Fruit fly (Drosophila melanogaster): ENCODE results near the gene Ank2.

Ank2 gene

dm6 chr3L:7630047-7630446 lies 88.1 kb downstream of the Ank2 start:
- TF ChIP-seq brk (GFP tag; optimal IDR thresholded peaks at IDR 0.05) (no peak), br (GFP tag; optimal IDR thresholded peaks at IDR 0.05) (no peak), dmrt93B (GFP tag; optimal IDR thresholded peaks at IDR 0.05) (no peak), Dfd (GFP tag; optimal IDR thresholded peaks at IDR 0.05) (no peak), Vsx2 (GFP tag; optimal IDR thresholded peaks at IDR 0.05; ENCODE audit: partially characterized antibody) (no peak), sage (GFP tag; optimal IDR thresholded peaks at IDR 0.05) (no peak), usp (GFP tag; optimal IDR thresholded peaks at IDR 0.05) (no peak), foxo (GFP tag; optimal IDR thresholded peaks at IDR 0.05) (no peak), N (GFP tag; optimal IDR thresholded peaks at IDR 0.05) (no peak), Dif (GFP tag; optimal IDR thresholded peaks at IDR 0.05; ENCODE audit: partially characterized antibody) (no peak), Abd-B (GFP tag; optimal IDR thresholded peaks at IDR 0.05) (no peak), sv (GFP tag; optimal IDR thresholded peaks at IDR 0.05) (no peak), Sp1 (GFP tag; optimal IDR thresholded peaks at IDR 0.05) (no peak), pan (optimal IDR thresholded peaks at IDR 0.05) (no peak), Hr83 (GFP tag; optimal IDR thresholded peaks at IDR 0.05; ENCODE audit: poor library complexity, severe bottlenecking) (no peak), rgr (GFP tag; optimal IDR thresholded peaks at IDR 0.05) (no peak), Jra (GFP tag; optimal IDR thresholded peaks at IDR 0.05) (no peak), Hr78 (GFP tag; optimal IDR thresholded peaks at IDR 0.05) (no peak), Hnf4 (GFP tag; optimal IDR thresholded peaks at IDR 0.05) (no peak)

- TF ChIP-seq Dfd (GFP tag; optimal IDR thresholded peaks at IDR 0.05) (peak; percentile 91), CG32264 (GFP tag; optimal IDR thresholded peaks at IDR 0.05) (no peak)
These were observed 93.6 kb downstream of the Ank2 start for dm6 chr3L:7624561-7624960.

- no peak for TF ChIP-seq dsf (GFP tag; optimal IDR thresholded peaks at IDR 0.05; ENCODE audit: borderline replicate concordance)
- TF ChIP-seq usp (GFP tag; optimal IDR thresholded peaks at IDR 0.05): no peak
- TF ChIP-seq CrebA (GFP tag; optimal IDR thresholded peaks at IDR 0.05; ENCODE audit: borderline replicate concordance): no peak
- no peak for TF ChIP-seq Vsx2 (GFP tag; optimal IDR thresholded peaks at IDR 0.05; ENCODE audit: partially characterized antibody)
- TF ChIP-seq Myc (optimal IDR thresholded peaks at IDR 0.05): no peak
- TF ChIP-seq lola (GFP tag; optimal IDR thresholded peaks at IDR 0.05): no peak
- TF ChIP-seq GATAd (GFP tag; optimal IDR thresholded peaks at IDR 0.05): no peak
- no peak for TF ChIP-seq dmrt93B (GFP tag; optimal IDR thresholded peaks at IDR 0.05)
- no peak for TF ChIP-seq N (GFP tag; optimal IDR thresholded peaks at IDR 0.05)
- no peak for TF ChIP-seq HLH106 (tag; optimal IDR thresholded peaks at IDR 0.05)
- TF ChIP-seq Jra (GFP tag; optimal IDR thresholded peaks at IDR 0.05): no peak
- no peak for TF ChIP-seq Hr83 (GFP tag; optimal IDR thresholded peaks at IDR 0.05; ENCODE audit: poor library complexity, severe bottlenecking)
- no peak for TF ChIP-seq foxo (GFP tag; optimal IDR thresholded peaks at IDR 0.05)
- no peak for TF ChIP-seq Rel (GFP tag; optimal IDR thresholded peaks at IDR 0.05)
- TF ChIP-seq Rel (tag; optimal IDR thresholded peaks at IDR 0.05): no peak
- no peak for TF ChIP-seq Sp1 (GFP tag; optimal IDR thresholded peaks at IDR 0.05)
- TF ChIP-seq br (GFP tag; optimal IDR thresholded peaks at IDR 0.05): no peak
- TF ChIP-seq psq (GFP tag; optimal IDR thresholded peaks at IDR 0.05): no peak
- no peak for TF ChIP-seq tai (GFP tag; optimal IDR thresholded peaks at IDR 0.05)
- no peak for TF ChIP-seq Hr78 (GFP tag; optimal IDR thresholded peaks at IDR 0.05)
These were observed 100.7 kb downstream of the Ank2 start for dm6 chr3L:7617436-7617979.

dm6 chr3L:7614226-7614625 lies 104.0 kb downstream of the Ank2 start:
- peak; percentile 86 for TF ChIP-seq OdsH (GFP tag; optimal IDR thresholded peaks at IDR 0.05)
- TF ChIP-seq Dfd (GFP tag; optimal IDR thresholded peaks at IDR 0.05): no peak
- TF ChIP-seq jim (GFP tag; optimal IDR thresholded peaks at IDR 0.05): no peak
- TF ChIP-seq Dif (GFP tag; optimal IDR thresholded peaks at IDR 0.05; ENCODE audit: partially characterized antibody): no peak
- peak; percentile 81 for TF ChIP-seq brk (GFP tag; optimal IDR thresholded peaks at IDR 0.05)
- no peak for TF ChIP-seq Hr78 (GFP tag; optimal IDR thresholded peaks at IDR 0.05)
- TF ChIP-seq sv (GFP tag; optimal IDR thresholded peaks at IDR 0.05): no peak
- TF ChIP-seq Sp1 (GFP tag; optimal IDR thresholded peaks at IDR 0.05): peak; percentile 77
- peak; percentile 69 for TF ChIP-seq HLH106 (tag; optimal IDR thresholded peaks at IDR 0.05)
- TF ChIP-seq ey (GFP tag; optimal IDR thresholded peaks at IDR 0.05): peak; percentile 88
- TF ChIP-seq sage (GFP tag; optimal IDR thresholded peaks at IDR 0.05): peak; percentile 41
- no peak for TF ChIP-seq usp (GFP tag; optimal IDR thresholded peaks at IDR 0.05)
- TF ChIP-seq CG32264 (GFP tag; optimal IDR thresholded peaks at IDR 0.05): peak; percentile 56
- no peak for TF ChIP-seq N (GFP tag; optimal IDR thresholded peaks at IDR 0.05)
- peak; percentile 32 for TF ChIP-seq GATAd (GFP tag; optimal IDR thresholded peaks at IDR 0.05)
- TF ChIP-seq fru (GFP tag; optimal IDR thresholded peaks at IDR 0.05): peak; percentile 89
- TF ChIP-seq Jra (GFP tag; optimal IDR thresholded peaks at IDR 0.05): peak; percentile 77
- no peak for TF ChIP-seq Abd-B (GFP tag; optimal IDR thresholded peaks at IDR 0.05)
- TF ChIP-seq br (GFP tag; optimal IDR thresholded peaks at IDR 0.05): peak; percentile 84
- TF ChIP-seq dmrt93B (GFP tag; optimal IDR thresholded peaks at IDR 0.05): peak; percentile 63
- peak; percentile 71 for TF ChIP-seq tai (GFP tag; optimal IDR thresholded peaks at IDR 0.05)
- TF ChIP-seq Vsx2 (GFP tag; optimal IDR thresholded peaks at IDR 0.05; ENCODE audit: partially characterized antibody): no peak
- peak; percentile 77 for TF ChIP-seq woc (GFP tag; optimal IDR thresholded peaks at IDR 0.05)
- no peak for TF ChIP-seq dsf (GFP tag; optimal IDR thresholded peaks at IDR 0.05; ENCODE audit: borderline replicate concordance)
- TF ChIP-seq CG9705 (GFP tag; optimal IDR thresholded peaks at IDR 0.05): peak; percentile 57
- no peak for TF ChIP-seq lola (GFP tag; optimal IDR thresholded peaks at IDR 0.05)
- TF ChIP-seq CrebA (GFP tag; optimal IDR thresholded peaks at IDR 0.05; ENCODE audit: borderline replicate concordance): peak; percentile 15
- peak; percentile 93 for TF ChIP-seq h (GFP tag; optimal IDR thresholded peaks at IDR 0.05)
- TF ChIP-seq psq (GFP tag; optimal IDR thresholded peaks at IDR 0.05): peak; percentile 77
- TF ChIP-seq Hnf4 (GFP tag; optimal IDR thresholded peaks at IDR 0.05): peak; percentile 88
- no peak for TF ChIP-seq Mio (GFP tag; optimal IDR thresholded peaks at IDR 0.05)
- peak; percentile 88 for TF ChIP-seq rgr (GFP tag; optimal IDR thresholded peaks at IDR 0.05)
- TF ChIP-seq Myc (optimal IDR thresholded peaks at IDR 0.05): no peak
- TF ChIP-seq dl (GFP tag; optimal IDR thresholded peaks at IDR 0.05; ENCODE audit: insufficient read depth in 1 of 2, partially characterized antibody in 2 of 2): no peak

Data from whole organism, wandering third instar larva.